Fruit fly (Drosophila melanogaster) whole organism, embryonic: ENCODE data around the gene CG6294.
A peak's percentile ranks its signal among the peaks of the same experiment; 100 is the strongest.

ENCODE experiments used
- ATbp ChIP-seq: fragments of 200-800 bp; sonication (Bioruptor generic); optimal IDR thresholded peaks from 2 replicates; lab custom pipeline; 2017; ENCODE audit warnings: missing biosample characterization, mild to moderate bottlenecking, missing genetic modification characterization, missing genetic modification reagents
- Adf1 ChIP-seq: fragments of 200-800 bp; sonication (Bioruptor generic); IDR thresholded peaks from 2 replicates; pipeline ENCODE4 v1.3.6; 2022; ENCODE audit warnings: missing biosample characterization, missing genetic modification characterization
- Asciz ChIP-seq: fragments of 200-800 bp; sonication (Bioruptor generic); optimal IDR thresholded peaks from 2 replicates; lab custom pipeline; 2017; ENCODE audit warnings: missing biosample characterization, mild to moderate bottlenecking, missing genetic modification characterization, missing genetic modification reagents
- BEAF-32 ChIP-seq: fragments of 200-800 bp; sonication (Bioruptor generic); optimal IDR thresholded peaks from 3 replicates; lab custom pipeline; 2017; ENCODE audit warnings: missing biosample characterization, missing genetic modification characterization, mild to moderate bottlenecking, moderate library complexity, missing genetic modification reagents
- C15 ChIP-seq: fragments of 200-800 bp; sonication (Bioruptor generic); IDR thresholded peaks from 3 replicates; pipeline ENCODE4 v1.3.6; 2022; ENCODE audit warnings: missing biosample characterization, missing genetic modification characterization
- CG11504 ChIP-seq: fragments of 200-800 bp; sonication (Bioruptor generic); optimal IDR thresholded peaks from 3 replicates; lab custom pipeline; 2019; ENCODE audit warnings: missing biosample characterization, mild to moderate bottlenecking, missing genetic modification characterization, moderate library complexity
- CG11560 ChIP-seq: fragments of 200-800 bp; sonication (Bioruptor generic); IDR thresholded peaks from 3 replicates; pipeline ENCODE4 v1.3.6; 2022; ENCODE audit warnings: missing biosample characterization, missing genetic modification characterization
- CG12104 ChIP-seq: fragments of 200-800 bp; sonication (Bioruptor generic); optimal IDR thresholded peaks from 3 replicates; lab custom pipeline; 2016; ENCODE audit warnings: missing biosample characterization, missing genetic modification characterization
- CG14710 ChIP-seq: fragments of 200-800 bp; sonication (Bioruptor generic); optimal IDR thresholded peaks from 3 replicates; lab custom pipeline; 2019; ENCODE audit warnings: missing biosample characterization, mild to moderate bottlenecking, missing genetic modification characterization, moderate library complexity
- CG15073 ChIP-seq: fragments of 200-800 bp; sonication (Bioruptor generic); optimal IDR thresholded peaks from 2 replicates; lab custom pipeline; 2016; ENCODE audit warnings: missing biosample characterization, missing genetic modification characterization
- CG1529 ChIP-seq: fragments of 200-800 bp; sonication (Bioruptor generic); optimal IDR thresholded peaks from 3 replicates; lab custom pipeline; 2018; ENCODE audit warnings: missing biosample characterization, missing genetic modification characterization
- CG15514 ChIP-seq: fragments of 200-800 bp; sonication (Bioruptor generic); optimal IDR thresholded peaks from 3 replicates; lab custom pipeline; 2017; ENCODE audit warnings: missing biosample characterization, missing genetic modification characterization, mild to moderate bottlenecking, moderate library complexity, missing genetic modification reagents
- CG15601 ChIP-seq: fragments of 200-800 bp; sonication (Bioruptor generic); optimal IDR thresholded peaks from 3 replicates; lab custom pipeline; 2019; ENCODE audit warnings: missing biosample characterization, mild to moderate bottlenecking, missing genetic modification characterization, moderate library complexity
- CG1603 ChIP-seq: fragments of 200-800 bp; sonication (Bioruptor generic); optimal IDR thresholded peaks from 2 replicates; lab custom pipeline; 2019; ENCODE audit warnings: missing biosample characterization, mild to moderate bottlenecking, missing genetic modification characterization, moderate library complexity
- CG16779 ChIP-seq: fragments of 200-800 bp; sonication (Bioruptor generic); IDR thresholded peaks from 2 replicates; pipeline ENCODE4 v1.3.6; 2022; ENCODE audit warnings: missing biosample characterization, missing genetic modification characterization
- CG17612 ChIP-seq: fragments of 200-800 bp; sonication (Bioruptor generic); IDR thresholded peaks from 2 replicates; pipeline ENCODE4 v1.3.6; 2022; ENCODE audit warnings: missing biosample characterization, missing genetic modification characterization
- CG2199 ChIP-seq: fragments of 200-800 bp; sonication (Bioruptor generic); IDR thresholded peaks from 3 replicates; pipeline ENCODE4 v1.3.6; 2022; ENCODE audit warnings: missing biosample characterization, missing genetic modification characterization
- CG7987 ChIP-seq: fragments of 200-800 bp; sonication (Bioruptor generic); optimal IDR thresholded peaks from 2 replicates; lab custom pipeline; 2018; ENCODE audit warnings: missing biosample characterization, mild to moderate bottlenecking, missing genetic modification characterization, moderate library complexity
- CG8478 ChIP-seq: fragments of >200 bp; optimal IDR thresholded peaks from 2 replicates; lab custom pipeline; 2018
- CG8924 ChIP-seq: fragments of 200-800 bp; optimal IDR thresholded peaks from 3 replicates; lab custom pipeline; 2019; ENCODE audit warnings: missing biosample characterization, mild to moderate bottlenecking, missing genetic modification characterization, moderate library complexity
- CTCF ChIP-seq: fragments of 200-800 bp; sonication (Bioruptor generic); optimal IDR thresholded peaks from 2 replicates; lab custom pipeline; 2017; ENCODE audit warnings: missing biosample characterization, mild to moderate bottlenecking, missing genetic modification characterization, moderate library complexity
- Dip2 ChIP-seq: fragments of 200-800 bp; sonication (Bioruptor generic); IDR thresholded peaks from 2 replicates; pipeline ENCODE4 v1.3.6; 2022; ENCODE audit warnings: missing biosample characterization, missing genetic modification characterization
- Dp ChIP-seq: fragments of 200-800 bp; sonication (Bioruptor generic); optimal IDR thresholded peaks from 2 replicates; lab custom pipeline; 2018; ENCODE audit warnings: missing biosample characterization, mild to moderate bottlenecking, missing genetic modification characterization, moderate library complexity
- E2f2 ChIP-seq: fragments of 200-800 bp; sonication (Bioruptor generic); IDR thresholded peaks from 2 replicates; pipeline ENCODE4 v1.3.6; 2022; ENCODE audit warnings: missing biosample characterization, missing genetic modification characterization
- Hmr ChIP-seq: fragments of 200-800 bp; sonication (Bioruptor generic); optimal IDR thresholded peaks from 3 replicates; lab custom pipeline; 2017; ENCODE audit warnings: mild to moderate bottlenecking, missing biosample characterization, missing genetic modification reagents, missing genetic modification characterization
- MBD-R2 ChIP-seq: fragments of 200-800 bp; sonication (Bioruptor generic); IDR thresholded peaks from 2 replicates; pipeline ENCODE4 v1.3.6; 2022; ENCODE audit warnings: missing biosample characterization, missing genetic modification characterization
- PHDP ChIP-seq: fragments of 200-800 bp; sonication (Bioruptor generic); optimal IDR thresholded peaks from 3 replicates; lab custom pipeline; 2018; ENCODE audit warnings: missing biosample characterization, mild to moderate bottlenecking, missing genetic modification characterization, moderate library complexity
- Pdp1 ChIP-seq, 2 experiments: fragments of 200-800 bp; sonication (Bioruptor generic); optimal IDR thresholded peaks; 3 replicates each; lab custom pipeline; 2016; ENCODE audit warnings: missing biosample characterization in 2 of 2, missing genetic modification characterization in 2 of 2, mild to moderate bottlenecking in 1 of 2, moderate library complexity in 1 of 2
- Scr ChIP-seq: fragments of 200-800 bp; sonication (Bioruptor generic); IDR thresholded peaks from 2 replicates; pipeline ENCODE4 v1.3.6; 2022; ENCODE audit warnings: missing biosample characterization, missing genetic modification characterization; ENCODE audit not compliant: partially characterized antibody
- Tbp ChIP-seq: fragments of >200 bp; optimal IDR thresholded peaks from 2 replicates; lab custom pipeline; 2018; ENCODE audit warnings: missing biosample characterization, missing genetic modification characterization
- cas ChIP-seq: fragments of 200-800 bp; sonication (Bioruptor generic); IDR thresholded peaks from 2 replicates; pipeline ENCODE4 v1.3.6; 2022; ENCODE audit warnings: missing biosample characterization, missing genetic modification characterization
- en ChIP-seq: fragments of 200-800 bp; sonication (Bioruptor generic); optimal IDR thresholded peaks from 2 replicates; lab custom pipeline; 2016; ENCODE audit warnings: missing biosample characterization, missing genetic modification characterization
- fd64A ChIP-seq: fragments of 200-800 bp; sonication (Bioruptor generic); optimal IDR thresholded peaks from 3 replicates; lab custom pipeline; 2018; ENCODE audit warnings: missing biosample characterization, mild to moderate bottlenecking, missing genetic modification characterization
- grau ChIP-seq: fragments of 200-800 bp; optimal IDR thresholded peaks from 3 replicates; lab custom pipeline; 2019; ENCODE audit warnings: missing biosample characterization, mild to moderate bottlenecking, missing genetic modification characterization, moderate library complexity
- hb ChIP-seq: fragments of 200-800 bp; sonication (Bioruptor generic); IDR thresholded peaks from 3 replicates; pipeline ENCODE4 v1.3.6; 2022; ENCODE audit warnings: missing biosample characterization, missing genetic modification characterization; ENCODE audit not compliant: partially characterized antibody
- jing ChIP-seq: fragments of 200-800 bp; sonication (Bioruptor generic); optimal IDR thresholded peaks from 2 replicates; lab custom pipeline; 2018; ENCODE audit warnings: missing biosample characterization, mild to moderate bottlenecking, missing genetic modification characterization
- jumu ChIP-seq: fragments of 200-800 bp; sonication (Bioruptor generic); optimal IDR thresholded peaks from 3 replicates; lab custom pipeline; 2016; ENCODE audit warnings: missing biosample characterization, missing genetic modification characterization
- kni ChIP-seq: fragments of 200-800 bp; sonication (Bioruptor generic); optimal IDR thresholded peaks from 3 replicates; lab custom pipeline; 2017; ENCODE audit warnings: mild to moderate bottlenecking, missing biosample characterization, missing genetic modification reagents, missing genetic modification characterization
- nmo ChIP-seq: fragments of 200-800 bp; sonication (Bioruptor generic); optimal IDR thresholded peaks from 2 replicates; lab custom pipeline; 2018; ENCODE audit warnings: missing biosample characterization, mild to moderate bottlenecking, missing genetic modification characterization, moderate library complexity
- slou ChIP-seq: fragments of 200-800 bp; sonication (Bioruptor generic); optimal IDR thresholded peaks from 3 replicates; lab custom pipeline; 2016; ENCODE audit warnings: missing biosample characterization, missing genetic modification characterization
- ssp ChIP-seq: fragments of 200-800 bp; sonication (Bioruptor generic); IDR thresholded peaks from 2 replicates; pipeline ENCODE4 v1.3.6; 2022; ENCODE audit warnings: missing biosample characterization, missing genetic modification characterization
- stwl ChIP-seq: fragments of 200-800 bp; sonication (Bioruptor generic); optimal IDR thresholded peaks from 3 replicates; lab custom pipeline; 2018; ENCODE audit warnings: missing biosample characterization, mild to moderate bottlenecking, missing genetic modification characterization, moderate library complexity
- tna ChIP-seq: fragments of 200-800 bp; sonication (Bioruptor generic); IDR thresholded peaks from 2 replicates; pipeline ENCODE4 v1.3.6; 2022; ENCODE audit warnings: missing biosample characterization, missing genetic modification characterization; ENCODE audit not compliant: partially characterized antibody
- ttk ChIP-seq: fragments of 200-800 bp; sonication (Bioruptor generic); IDR thresholded peaks from 2 replicates; pipeline ENCODE4 v2.1.2; 2022; ENCODE audit warnings: missing biosample characterization, missing genetic modification characterization
- vvl ChIP-seq: fragments of 200-800 bp; sonication (Bioruptor generic); IDR thresholded peaks from 2 replicates; pipeline ENCODE4 v1.3.6; 2022; ENCODE audit warnings: missing biosample characterization, missing genetic modification characterization
- zf30C ChIP-seq: fragments of 200-800 bp; sonication (Bioruptor generic); optimal IDR thresholded peaks from 3 replicates; lab custom pipeline; 2018; ENCODE audit warnings: missing biosample characterization, mild to moderate bottlenecking, missing genetic modification characterization

CG6294 gene

dm6 chrX:15486682-15487081 lies 24.2 kb downstream of the CG6294 start, which contains the start of gene Gmap (continued):
- TF ChIP-seq CG16779 (GFP tag; lab: Robert Waterston, UW) (no peak), zf30C (no peak), hb (GFP tag; lab: Robert Waterston, UW) (peak; percentile 90), Tbp (GFP tag; lab: Kevin White, UChicago) (no peak), CG15514 (GFP tag; lab: Kevin White, UChicago) (peak; percentile 65), C15 (GFP tag; lab: Robert Waterston, UW) (no peak), CG8924 (tag; lab: Kevin White, UChicago) (peak; percentile 9)

dm6 chrX:15490519-15490918 lies 28.0 kb downstream of the CG6294 start:
- no peak for TF ChIP-seq jumu (GFP tag; lab: Kevin White, UChicago)
- TF ChIP-seq tna (GFP tag; lab: Robert Waterston, UW), result no peak
- TF ChIP-seq CG7987 (GFP tag; lab: Kevin White, UChicago), result no peak
- TF ChIP-seq jing, result no peak
- TF ChIP-seq CG17612 (GFP tag; lab: Robert Waterston, UW), result no peak
- peak; percentile 2 for TF ChIP-seq Asciz (GFP tag; lab: Kevin White, UChicago)
- TF ChIP-seq CG1603 (tag; lab: Kevin White, UChicago), result no peak
- TF ChIP-seq CG12104, result no peak
- peak; percentile 90 for TF ChIP-seq CTCF (GFP tag; lab: Kevin White, UChicago)
- TF ChIP-seq ATbp (GFP tag; lab: Kevin White, UChicago), result peak; percentile 11
- TF ChIP-seq CG15073 (GFP tag; lab: Kevin White, UChicago), result no peak
- peak; percentile 8 for TF ChIP-seq Dp (GFP tag; lab: Kevin White, UChicago)
- TF ChIP-seq BEAF-32 (GFP tag; lab: Kevin White, UChicago), result peak; percentile 2
- no peak for TF ChIP-seq MBD-R2
- peak; percentile 82 for TF ChIP-seq Dip2 (GFP tag; lab: Robert Waterston, UW)
- TF ChIP-seq vvl (GFP tag; lab: Robert Waterston, UW), result peak; percentile 14; the same call in 1 of the 2 replicates
- no peak for TF ChIP-seq CG1529 (GFP tag; lab: Kevin White, UChicago)
- peak; percentile 57 for TF ChIP-seq CG11504
- no peak for TF ChIP-seq grau
- TF ChIP-seq ttk (GFP tag; lab: Robert Waterston, UW), result no peak
- peak in 1 of 2 experiments; percentile 69 for TF ChIP-seq Pdp1 (GFP tag; optimal IDR thresholded peaks at IDR 0.05; lab: Kevin White, UChicago)
- peak; percentile 25; the same call in 1 of the 2 replicates for TF ChIP-seq E2f2 (GFP tag; lab: Robert Waterston, UW)
- no peak for TF ChIP-seq nmo (GFP tag; lab: Kevin White, UChicago)
- peak; percentile 8 for TF ChIP-seq fd64A (GFP tag; lab: Kevin White, UChicago)
- TF ChIP-seq CG2199 (GFP tag; lab: Robert Waterston, UW), result peak; percentile 34; the same call in 1 of the 3 replicates
- no peak for TF ChIP-seq CG14710 (tag; lab: Kevin White, UChicago)
- TF ChIP-seq stwl (tag; lab: Kevin White, UChicago), result peak; percentile 17
- no peak for TF ChIP-seq CG11560 (tag; lab: Robert Waterston, UW)
- no peak for TF ChIP-seq en (GFP tag; lab: Kevin White, UChicago)
- peak; percentile 34 for TF ChIP-seq kni (GFP tag; lab: Kevin White, UChicago)
- TF ChIP-seq Hmr (GFP tag; lab: Kevin White, UChicago), result no peak
- TF ChIP-seq Scr (GFP tag; lab: Robert Waterston, UW), result no peak
- TF ChIP-seq CG15514 (GFP tag; lab: Kevin White, UChicago), result no peak
- TF ChIP-seq PHDP (tag; lab: Kevin White, UChicago), result peak; percentile 6
- no peak for TF ChIP-seq Adf1 (GFP tag; lab: Robert Waterston, UW)
- TF ChIP-seq CG15601 (tag; lab: Kevin White, UChicago), result peak; percentile 39
- no peak for TF ChIP-seq cas (GFP tag; lab: Robert Waterston, UW)
- no peak for TF ChIP-seq ssp
- no peak for TF ChIP-seq CG8478 (lab: Kevin White, UChicago)
- TF ChIP-seq slou (GFP tag; lab: Kevin White, UChicago), result no peak
- TF ChIP-seq, all 482 proteins: peak for 16
